Worm (Caenorhabditis elegans): Measurements from ENCODE around the gene ccf-1.

- TF ChIP-seq fos-1 (tag; optimal IDR thresholded peaks at IDR 0.05) (no peak), nfya-1 (tag; optimal IDR thresholded peaks at IDR 0.05; ENCODE audit: insufficient read depth) (no peak), elt-3 (tag; optimal IDR thresholded peaks at IDR 0.05) (no peak), sea-2 (GFP tag; optimal IDR thresholded peaks at IDR 0.05) (no peak), unc-62 (GFP tag; optimal IDR thresholded peaks at IDR 0.05) (no peak), ceh-16 (tag; optimal IDR thresholded peaks at IDR 0.05) (no peak), ama-1 (optimal IDR thresholded peaks at IDR 0.05) (no peak), hmg-11 (tag; optimal IDR thresholded peaks at IDR 0.05) (no peak), ztf-11 (tag; optimal IDR thresholded peaks at IDR 0.05) (no peak), nhr-76 (tag; optimal IDR thresholded peaks at IDR 0.05) (no peak)
These were observed 3.5 kb upstream of the ccf-1 start, which contains the start of gene nft-1 for ce11 chrIII:11923586-11923985.

Data from whole organism, L3 larva.